Worm (Caenorhabditis elegans): Measurements from ENCODE around the gene Y62E10A.3.

ce11 chrIV:13398728-13399127 lies 38.7 kb upstream of the Y62E10A.3 start, which contains the start of gene Y62E10A.13:
- TF ChIP-seq dao-5 (tag; optimal IDR thresholded peaks at IDR 0.05) (no peak), him-1 (tag; optimal IDR thresholded peaks at IDR 0.05) (no peak)
